Fruit fly (Drosophila melanogaster) ovary, adult (tissue): ENCODE results near the gene DENR.

Source experiments
- CG17801 ChIP-seq: fragments of 200-800 bp; optimal IDR thresholded peaks from 2 replicates; lab custom pipeline; 2019; ENCODE audit warnings: missing biosample characterization, mild to moderate bottlenecking, missing genetic modification characterization, moderate library complexity; ENCODE audit not compliant: partially characterized antibody

DENR gene

dm6 chrX:16867622-16868021 lies 18.7 kb downstream of the DENR start:
- TF ChIP-seq CG17801 (GFP tag; lab: Kevin White, UChicago), result no peak

- TF ChIP-seq CG17801 (GFP tag; lab: Kevin White, UChicago), result no peak
Observed at dm6 chrX:16859732-16860131, 26.6 kb downstream of the DENR start.

- TF ChIP-seq CG17801 (GFP tag; lab: Kevin White, UChicago), result peak; percentile 58
Observed at dm6 chrX:16854746-16855145, 31.6 kb downstream of the DENR start.

dm6 chrX:16849517-16849916 lies 36.8 kb downstream of the DENR start:
- no peak for TF ChIP-seq CG17801 (GFP tag; lab: Kevin White, UChicago)

- no peak for TF ChIP-seq CG17801 (GFP tag; lab: Kevin White, UChicago)
Observed at dm6 chrX:16848978-16849377, 37.4 kb downstream of the DENR start.

dm6 chrX:16846575-16846974 lies 39.8 kb downstream of the DENR start:
- no peak for TF ChIP-seq CG17801 (GFP tag; lab: Kevin White, UChicago)

- TF ChIP-seq CG17801 (GFP tag; lab: Kevin White, UChicago), result no peak
Observed at dm6 chrX:16844295-16844694, 42.1 kb downstream of the DENR start, which contains the start of gene RSG7. RSG7 (minus strand) TSS chrX:16844433.

dm6 chrX:16839905-16840304 lies 46.5 kb downstream of the DENR start:
- no peak for TF ChIP-seq CG17801 (GFP tag; lab: Kevin White, UChicago)

- TF ChIP-seq CG17801 (GFP tag; lab: Kevin White, UChicago), result no peak
Observed at dm6 chrX:16839033-16839432, 47.3 kb downstream of the DENR start.

dm6 chrX:16837588-16838178 lies 48.7 kb downstream of the DENR start:
- no peak for TF ChIP-seq CG17801 (GFP tag; lab: Kevin White, UChicago)

- TF ChIP-seq CG17801 (GFP tag; lab: Kevin White, UChicago), result no peak
Observed at dm6 chrX:16836805-16837333, 49.5 kb downstream of the DENR start.

- TF ChIP-seq CG17801 (GFP tag; lab: Kevin White, UChicago), result no peak
Observed at dm6 chrX:16836091-16836799, 50.1 kb downstream of the DENR start.
